Worm (Caenorhabditis elegans) whole organism, young adult: ENCODE results near the gene zhit-1.

ENCODE experiments used
- B0261.1 ChIP-seq: sonication (generic microtip); optimal IDR thresholded peaks from 2 replicates; lab custom pipeline; 2016; ENCODE audit warnings: mild to moderate bottlenecking, missing genetic modification characterization, moderate library complexity, missing compliant biosample characterization
- C06A6.2 ChIP-seq: fragments of 200-800 bp; sonication (Bioruptor generic); conservative IDR thresholded peaks from 2 replicates; pipeline ENCODE4 v1.3.6; 2022; ENCODE audit warnings: missing genetic modification characterization, missing compliant biosample characterization
- F33H1.4 ChIP-seq: fragments of 200-800 bp; sonication (Bioruptor generic); IDR thresholded peaks from 2 replicates; pipeline ENCODE4 v1.3.6; 2022; ENCODE audit warnings: missing genetic modification reagents, missing genetic modification characterization, missing compliant biosample characterization
- F39B2.1 ChIP-seq: fragments of 200-800 bp; sonication (Bioruptor generic); IDR thresholded peaks from 2 replicates; pipeline ENCODE4 v1.3.6; 2022; ENCODE audit warnings: missing genetic modification reagents, missing genetic modification characterization, missing compliant biosample characterization
- T07F8.4 ChIP-seq: sonication (generic microtip); optimal IDR thresholded peaks from 2 replicates; lab custom pipeline; 2016; ENCODE audit warnings: mild to moderate bottlenecking, missing genetic modification characterization, moderate library complexity, missing compliant biosample characterization
- ama-1 ChIP-seq, 3 experiments: fragments of 150-350 bp in 1 of 3; sonication (generic microtip) in 2 of 3; optimal IDR thresholded peaks; 2 replicates each; lab custom pipeline; 2014 to 2018; ENCODE audit warnings: missing biosample characterization in 2 of 3, missing genetic modification characterization in 2 of 3, missing genetic modification reagents in 2 of 3
- athp-1 ChIP-seq: sonication (generic microtip); optimal IDR thresholded peaks from 2 replicates; lab custom pipeline; 2017; ENCODE audit warnings: mild to moderate bottlenecking, missing genetic modification characterization, missing compliant biosample characterization
- attf-5 ChIP-seq: fragments of 200-800 bp; sonication (Bioruptor generic); optimal IDR thresholded peaks from 2 replicates; lab custom pipeline; 2018; ENCODE audit warnings: mild to moderate bottlenecking, missing genetic modification characterization, missing compliant biosample characterization
- attf-6 ChIP-seq: fragments of 200-800 bp; sonication (Bioruptor generic); IDR thresholded peaks from 2 replicates; pipeline ENCODE4 v1.3.6; 2022; ENCODE audit warnings: missing genetic modification reagents, missing genetic modification characterization, missing compliant biosample characterization
- bed-2 ChIP-seq: fragments of 200-800 bp; sonication (Bioruptor generic); IDR thresholded peaks from 2 replicates; pipeline ENCODE4 v1.3.6; 2022; ENCODE audit warnings: missing genetic modification reagents, missing genetic modification characterization, missing compliant biosample characterization
- ccch-3 ChIP-seq: fragments of 200-800 bp; sonication (Bioruptor generic); optimal IDR thresholded peaks from 2 replicates; lab custom pipeline; 2018; ENCODE audit warnings: mild to moderate bottlenecking, missing genetic modification characterization, missing compliant biosample characterization
- cebp-1 ChIP-seq, 2 experiments: fragments of 200-800 bp in 1 of 2; sonication (Bioruptor generic) in 1 of 2; sonication (generic microtip) in 1 of 2; IDR thresholded peaks in 1 of 2; optimal IDR thresholded peaks in 1 of 2; 2 replicates each; pipeline versions ENCODE4 v1.3.6 to Lab custom; 2017 to 2022; ENCODE audit warnings: missing compliant biosample characterization in 2 of 2, missing genetic modification characterization in 2 of 2, mild to moderate bottlenecking in 1 of 2, missing genetic modification reagents in 1 of 2, moderate library complexity in 1 of 2
- ceh-27 ChIP-seq: fragments of 200-800 bp; sonication (Bioruptor generic); optimal IDR thresholded peaks from 2 replicates; lab custom pipeline; 2018; ENCODE audit warnings: mild to moderate bottlenecking, missing genetic modification characterization, moderate library complexity, missing compliant biosample characterization
- ceh-58 ChIP-seq: fragments of 200-800 bp; sonication (Bioruptor generic); IDR thresholded peaks from 2 replicates; pipeline ENCODE4 v1.3.6; 2022; ENCODE audit warnings: missing genetic modification characterization, missing compliant biosample characterization
- chd-7 ChIP-seq: sonication (generic microtip); optimal IDR thresholded peaks from 2 replicates; lab custom pipeline; 2016; ENCODE audit warnings: mild to moderate bottlenecking, missing genetic modification characterization, moderate library complexity, missing compliant biosample characterization
- die-1 ChIP-seq: sonication (generic microtip); optimal IDR thresholded peaks from 2 replicates; lab custom pipeline; 2016; ENCODE audit warnings: missing genotype, mild to moderate bottlenecking, missing genetic modification characterization, missing compliant biosample characterization
- dpff-1 ChIP-seq: sonication (generic microtip); optimal IDR thresholded peaks from 2 replicates; lab custom pipeline; 2017; ENCODE audit warnings: mild to moderate bottlenecking, missing genetic modification characterization, missing compliant biosample characterization
- efl-1 ChIP-seq: fragments of 150-350 bp; optimal IDR thresholded peaks from 2 replicates; lab custom pipeline; 2014; ENCODE audit warnings: missing biosample characterization, missing genetic modification reagents, missing genetic modification characterization
- ekl-4 ChIP-seq: fragments of 200-800 bp; sonication (Bioruptor generic); IDR thresholded peaks from 2 replicates; pipeline ENCODE4 v1.3.6; 2022; ENCODE audit warnings: missing genetic modification reagents, missing genetic modification characterization, missing compliant biosample characterization
- him-1 ChIP-seq: sonication (generic microtip); optimal IDR thresholded peaks from 2 replicates; lab custom pipeline; 2016; ENCODE audit warnings: missing genotype, missing genetic modification reagents, missing genetic modification characterization, missing compliant biosample characterization
- hlh-26 ChIP-seq: fragments of 200-800 bp; sonication (Bioruptor generic); conservative IDR thresholded peaks from 2 replicates; pipeline ENCODE4 v1.3.6; 2022; ENCODE audit warnings: missing genetic modification reagents, missing genetic modification characterization, missing compliant biosample characterization
- hmg-1.2 ChIP-seq: fragments of 200-800 bp; sonication (Bioruptor generic); IDR thresholded peaks from 2 replicates; pipeline ENCODE4 v1.3.6; 2022; ENCODE audit warnings: missing genetic modification reagents, missing genetic modification characterization, missing compliant biosample characterization
- hmg-20 ChIP-seq: fragments of 200-800 bp; sonication (Bioruptor generic); IDR thresholded peaks from 2 replicates; pipeline ENCODE4 v1.3.6; 2022; ENCODE audit warnings: missing genetic modification reagents, missing genetic modification characterization, missing compliant biosample characterization
- let-607 ChIP-seq, 2 experiments: fragments of 200-800 bp in 1 of 2; sonication (Bioruptor generic) in 1 of 2; sonication (generic microtip) in 1 of 2; optimal IDR thresholded peaks; 2 replicates each; lab custom pipeline; 2016 to 2018; ENCODE audit warnings: mild to moderate bottlenecking in 2 of 2, missing compliant biosample characterization in 2 of 2, missing genetic modification characterization in 2 of 2, moderate library complexity in 2 of 2, missing genotype in 1 of 2
- lsl-1 ChIP-seq: fragments of 200-800 bp; sonication (Bioruptor generic); optimal IDR thresholded peaks from 2 replicates; lab custom pipeline; 2018; ENCODE audit warnings: mild to moderate bottlenecking, missing genetic modification characterization, moderate library complexity, missing compliant biosample characterization
- lsy-27 ChIP-seq: sonication (generic microtip); optimal IDR thresholded peaks from 2 replicates; lab custom pipeline; 2017; ENCODE audit warnings: missing genetic modification characterization, mild to moderate bottlenecking, missing compliant biosample characterization, antibody characterized with exemption, missing genotype, borderline replicate concordance; ENCODE audit not compliant: insufficient read depth
- madf-8 ChIP-seq: fragments of 200-800 bp; sonication (Bioruptor generic); conservative IDR thresholded peaks from 2 replicates; pipeline ENCODE4 v1.3.6; 2022; ENCODE audit warnings: missing genetic modification reagents, missing genetic modification characterization, missing compliant biosample characterization
- mcd-1 ChIP-seq: fragments of 200-800 bp; sonication (Bioruptor generic); IDR thresholded peaks from 2 replicates; pipeline ENCODE4 v1.3.6; 2022; ENCODE audit warnings: missing genetic modification reagents, missing genetic modification characterization, missing compliant biosample characterization
- nfya-1 ChIP-seq: sonication (generic microtip); optimal IDR thresholded peaks from 2 replicates; lab custom pipeline; 2017; ENCODE audit warnings: antibody characterized with exemption, missing compliant biosample characterization, missing genetic modification characterization, borderline replicate concordance; ENCODE audit not compliant: insufficient read depth
- nhr-120 ChIP-seq: fragments of 200-800 bp; sonication (Bioruptor generic); IDR thresholded peaks from 2 replicates; pipeline ENCODE4 v1.3.6; 2022; ENCODE audit warnings: missing genetic modification characterization, missing compliant biosample characterization
- nhr-90 ChIP-seq: sonication (generic microtip); optimal IDR thresholded peaks from 2 replicates; lab custom pipeline; 2016; ENCODE audit warnings: missing genotype, mild to moderate bottlenecking, missing genetic modification characterization, missing compliant biosample characterization
- pbrm-1 ChIP-seq: fragments of 200-800 bp; sonication (Bioruptor generic); IDR thresholded peaks from 2 replicates; pipeline ENCODE4 v1.3.6; 2022; ENCODE audit warnings: missing genetic modification reagents, missing genetic modification characterization, missing compliant biosample characterization
- pha-4 ChIP-seq: fragments of 150-350 bp; sonication (generic microtip); optimal IDR thresholded peaks from 2 replicates; lab custom pipeline; 2014; ENCODE audit warnings: missing biosample characterization, missing genetic modification reagents, missing genetic modification characterization
- rcor-1 ChIP-seq: fragments of 200-800 bp; sonication (Bioruptor generic); IDR thresholded peaks from 2 replicates; pipeline ENCODE4 v1.3.6; 2022; ENCODE audit warnings: missing genetic modification reagents, missing genetic modification characterization, missing compliant biosample characterization
- repo-1 ChIP-seq: sonication (generic microtip); optimal IDR thresholded peaks from 2 replicates; lab custom pipeline; 2017; ENCODE audit warnings: mild to moderate bottlenecking, missing genetic modification characterization, missing compliant biosample characterization
- snpc-3.4 ChIP-seq: sonication (generic microtip); optimal IDR thresholded peaks from 2 replicates; lab custom pipeline; 2017; ENCODE audit warnings: missing genetic modification characterization, mild to moderate bottlenecking, missing compliant biosample characterization, antibody characterized with exemption, moderate library complexity, missing genotype, missing genetic modification reagents
- sptf-2 ChIP-seq: fragments of 200-800 bp; sonication (Bioruptor generic); optimal IDR thresholded peaks from 2 replicates; lab custom pipeline; 2018; ENCODE audit warnings: mild to moderate bottlenecking, missing genetic modification characterization, missing compliant biosample characterization
- unc-130 ChIP-seq: sonication (generic microtip); optimal IDR thresholded peaks from 2 replicates; lab custom pipeline; 2016; ENCODE audit warnings: missing genetic modification reagents, missing genetic modification characterization, missing compliant biosample characterization
- zfh-2 ChIP-seq: fragments of 200-800 bp; sonication (Bioruptor generic); conservative IDR thresholded peaks from 2 replicates; pipeline ENCODE4 v1.3.6; 2022; ENCODE audit warnings: missing genetic modification reagents, missing genetic modification characterization, missing compliant biosample characterization
- ztf-25 ChIP-seq: fragments of 200-800 bp; sonication (Bioruptor generic); IDR thresholded peaks from 2 replicates; pipeline ENCODE4 v1.3.6; 2022; ENCODE audit warnings: missing genetic modification reagents, missing genetic modification characterization, missing compliant biosample characterization
- ztf-26 ChIP-seq: sonication (generic microtip); optimal IDR thresholded peaks from 2 replicates; lab custom pipeline; 2017; ENCODE audit warnings: missing genetic modification characterization, missing compliant biosample characterization
- ztf-28 ChIP-seq: fragments of 200-800 bp; sonication (Bioruptor generic); IDR thresholded peaks from 2 replicates; pipeline ENCODE4 v1.3.6; 2022; ENCODE audit warnings: missing genetic modification reagents, missing genetic modification characterization, missing compliant biosample characterization

The zhit-1 gene

ce11 chrV:5582860-5583259, 13.5 kb downstream of the zhit-1 start (continued):
- TF ChIP-seq cebp-1 (GFP tag; IDR thresholded peaks at IDR 0.05; lab: Robert Waterston, UW) (no peak), cebp-1 (tag; optimal IDR thresholded peaks at IDR 0.05; lab: Kevin White, UChicago) (peak; percentile 19), ceh-27 (no peak), lsl-1 (GFP tag; lab: Kevin White, UChicago) (peak; percentile 16), attf-6 (GFP tag; lab: Robert Waterston, UW) (peak; percentile 44; the same call in 1 of the 2 replicates), ztf-28 (GFP tag; lab: Robert Waterston, UW) (no peak)

ce11 chrV:5582308-5582707, 14.0 kb downstream of the zhit-1 start:
- no peak for TF ChIP-seq sptf-2 (GFP tag; lab: Kevin White, UChicago)
- TF ChIP-seq C06A6.2 = no peak
- TF ChIP-seq pbrm-1 = 0 out of 2 replicates have a peak, but pooled peaks have one; percentile 26
- no peak for TF ChIP-seq F33H1.4 (GFP tag; lab: Robert Waterston, UW)
- no peak for TF ChIP-seq efl-1
- TF ChIP-seq zfh-2 (GFP tag; lab: Robert Waterston, UW) = 0 out of 2 replicates have a peak, but pooled peaks have one; percentile 23
- TF ChIP-seq chd-7 = peak; percentile 34
- TF ChIP-seq repo-1 = no peak
- no peak for TF ChIP-seq ztf-26 (tag; lab: Kevin White, UChicago)
- peak; percentile 33; the same call in 1 of the 2 replicates for TF ChIP-seq hmg-20 (GFP tag; lab: Robert Waterston, UW)
- 0 out of 2 replicates have a peak, but pooled peaks have one; percentile 17 for TF ChIP-seq mcd-1 (GFP tag; lab: Robert Waterston, UW)
- TF ChIP-seq him-1 (tag; lab: Kevin White, UChicago) = peak; percentile 29
- TF ChIP-seq B0261.1 (tag; lab: Kevin White, UChicago) = no peak
- TF ChIP-seq madf-8 (GFP tag; lab: Robert Waterston, UW) = no peak

- TF ChIP-seq ztf-28 (GFP tag; lab: Robert Waterston, UW) (no peak), ama-1 (optimal IDR thresholded peaks at IDR 0.05; lab: Kevin White, UChicago) (no peak), ama-1 (GFP tag; optimal IDR thresholded peaks at IDR 0.05; lab: Kevin White, UChicago) (no peak), rcor-1 (GFP tag; lab: Robert Waterston, UW) (no peak)
These were observed 15.0 kb downstream of the zhit-1 start, which contains the start of gene klc-2 for ce11 chrV:5581312-5581711. klc-2 (minus strand) TSS chrV:5581412.

- TF ChIP-seq hmg-1.2 (peak; percentile 85; the same call in 1 of the 2 replicates), nfya-1 (tag; lab: Kevin White, UChicago) (no peak), F39B2.1 (GFP tag; lab: Robert Waterston, UW) (no peak), lsy-27 (tag; lab: Kevin White, UChicago) (no peak), C06A6.2 (0 out of 2 replicates have a peak, but pooled peaks have one; percentile 13), nhr-90 (tag; lab: Kevin White, UChicago) (no peak), dpff-1 (tag; lab: Kevin White, UChicago) (no peak), snpc-3.4 (tag; lab: Kevin White, UChicago) (no peak), pbrm-1 (no peak), attf-5 (GFP tag; lab: Kevin White, UChicago) (peak; percentile 65), rcor-1 (GFP tag; lab: Robert Waterston, UW) (no peak), nhr-120 (GFP tag; lab: Robert Waterston, UW) (no peak), die-1 (tag; lab: Kevin White, UChicago) (no peak), ccch-3 (no peak), hlh-26 (GFP tag; lab: Robert Waterston, UW) (no peak), him-1 (tag; lab: Kevin White, UChicago) (no peak), bed-2 (GFP tag; lab: Robert Waterston, UW) (no peak), T07F8.4 (no peak), pha-4 (no peak), athp-1 (tag; lab: Kevin White, UChicago) (no peak), let-607 (tag; optimal IDR thresholded peaks at IDR 0.05; lab: Kevin White, UChicago) (peak in 1 of 2 experiments; percentile 29), ekl-4 (no peak), unc-130 (no peak), ceh-58 (GFP tag; lab: Robert Waterston, UW) (no peak), ztf-25 (GFP tag; lab: Robert Waterston, UW) (no peak)
These were observed 15.8 kb downstream of the zhit-1 start for ce11 chrV:5580517-5580916.
